Worm (Caenorhabditis elegans) whole organism, L4 larva: Measurements from ENCODE around the gene T08A11.1.

Experiments used
- F10B5.3 ChIP-seq: sonication (generic microtip); optimal IDR thresholded peaks from 2 replicates; lab custom pipeline; 2016; ENCODE audit warnings: mild to moderate bottlenecking, missing genetic modification characterization, missing compliant biosample characterization
- F26F4.8 ChIP-seq: fragments of 200-800 bp; sonication (Bioruptor generic); conservative IDR thresholded peaks from 2 replicates; pipeline ENCODE4 v1.3.6; 2022; ENCODE audit warnings: missing genetic modification characterization, missing compliant biosample characterization
- R02D3.7 ChIP-seq: fragments of 150-350 bp; sonication (generic microtip); optimal IDR thresholded peaks from 3 replicates; lab custom pipeline; 2014; ENCODE audit warnings: missing biosample characterization, missing genetic modification characterization
- T26A8.4 ChIP-seq: fragments of 200-800 bp; sonication (Bioruptor generic); IDR thresholded peaks from 2 replicates; pipeline ENCODE4 v1.3.6; 2022; ENCODE audit warnings: missing genetic modification characterization, missing compliant biosample characterization
- Y5F2A.4 ChIP-seq: fragments of 200-800 bp; sonication (Bioruptor generic); optimal IDR thresholded peaks from 2 replicates; lab custom pipeline; 2018; ENCODE audit warnings: mild to moderate bottlenecking, missing genetic modification characterization, missing compliant biosample characterization
- Y75B8A.6 ChIP-seq: fragments of 200-800 bp; sonication (Bioruptor generic); IDR thresholded peaks from 2 replicates; pipeline ENCODE4 v1.3.6; 2022; ENCODE audit warnings: missing genetic modification reagents, missing genetic modification characterization, missing compliant biosample characterization
- aha-1 ChIP-seq: fragments of 150-350 bp; peaks from one replicate; lab custom pipeline; 2014; ENCODE audit warnings: missing biosample characterization, missing genetic modification characterization
- attf-4 ChIP-seq: sonication (generic microtip); optimal IDR thresholded peaks from 3 replicates; lab custom pipeline; 2017; ENCODE audit warnings: missing biosample characterization, missing genetic modification characterization
- ceh-20 ChIP-seq: fragments of 200-800 bp; sonication (Bioruptor generic); IDR thresholded peaks from 2 replicates; pipeline ENCODE4 v1.3.6; 2022; ENCODE audit warnings: missing genetic modification reagents, missing genetic modification characterization, missing compliant biosample characterization
- ces-1 ChIP-seq: fragments of 150-350 bp; sonication (generic microtip); optimal IDR thresholded peaks from 4 replicates; lab custom pipeline; 2014; ENCODE audit warnings: missing biosample characterization, missing genetic modification reagents, missing genetic modification characterization
- dmd-6 ChIP-seq: fragments of 200-800 bp; sonication (Bioruptor generic); IDR thresholded peaks from 2 replicates; pipeline ENCODE4 v1.3.6; 2022; ENCODE audit warnings: missing genetic modification reagents, missing genetic modification characterization, missing compliant biosample characterization
- dmd-8 ChIP-seq: fragments of 200-800 bp; sonication (Bioruptor generic); IDR thresholded peaks from 2 replicates; pipeline ENCODE4 v1.3.6; 2022; ENCODE audit warnings: missing genetic modification characterization, missing compliant biosample characterization
- dpl-1 ChIP-seq: fragments of 150-350 bp; optimal IDR thresholded peaks from 2 replicates; lab custom pipeline; 2014; ENCODE audit warnings: missing biosample characterization, missing genetic modification reagents, missing genetic modification characterization
- duxl-1 ChIP-seq: sonication (generic microtip); optimal IDR thresholded peaks from 2 replicates; lab custom pipeline; 2016; ENCODE audit warnings: mild to moderate bottlenecking, missing genetic modification characterization, moderate library complexity, missing compliant biosample characterization; ENCODE audit not compliant: poor library complexity
- dve-1 ChIP-seq: sonication (generic microtip); optimal IDR thresholded peaks from 2 replicates; lab custom pipeline; 2017; ENCODE audit warnings: antibody characterized with exemption, mild to moderate bottlenecking, missing genetic modification characterization, missing compliant biosample characterization; ENCODE audit not compliant: insufficient read depth
- egl-43 ChIP-seq: fragments of 200-800 bp; sonication (Bioruptor generic); IDR thresholded peaks from 2 replicates; pipeline ENCODE4 v1.3.6; 2022; ENCODE audit warnings: missing genetic modification reagents, missing genetic modification characterization, missing compliant biosample characterization
- fkh-10 ChIP-seq: fragments of 150-350 bp; optimal IDR thresholded peaks from 2 replicates; lab custom pipeline; 2014; ENCODE audit warnings: missing biosample characterization, missing genetic modification reagents, missing genetic modification characterization
- fos-1 ChIP-seq: fragments of 150-350 bp; optimal IDR thresholded peaks from 2 replicates; lab custom pipeline; 2014; ENCODE audit warnings: missing biosample characterization, missing genetic modification characterization
- gei-8 ChIP-seq: fragments of 200-800 bp; sonication (Bioruptor generic); optimal IDR thresholded peaks from 2 replicates; lab custom pipeline; 2018; ENCODE audit warnings: mild to moderate bottlenecking, missing genetic modification characterization, missing compliant biosample characterization
- hlh-11 ChIP-seq: fragments of 200-800 bp; sonication (Bioruptor generic); optimal IDR thresholded peaks from 2 replicates; lab custom pipeline; 2018; ENCODE audit warnings: mild to moderate bottlenecking, missing genetic modification characterization, missing compliant biosample characterization
- hlh-30 ChIP-seq: sonication (generic microtip); optimal IDR thresholded peaks from 2 replicates; lab custom pipeline; 2017; ENCODE audit warnings: antibody characterized with exemption, mild to moderate bottlenecking, missing genetic modification characterization, missing compliant biosample characterization; ENCODE audit not compliant: insufficient read depth
- jun-1 ChIP-seq: fragments of 150-350 bp; optimal IDR thresholded peaks from 2 replicates; lab custom pipeline; 2014; ENCODE audit warnings: missing biosample characterization, missing genetic modification reagents, missing genetic modification characterization
- lim-7 ChIP-seq: fragments of 200-800 bp; sonication (Bioruptor generic); IDR thresholded peaks from 2 replicates; pipeline ENCODE4 v1.3.6; 2022; ENCODE audit warnings: missing genetic modification characterization, missing compliant biosample characterization
- lin-13 ChIP-seq: fragments of 150-350 bp; optimal IDR thresholded peaks from 2 replicates; lab custom pipeline; 2014; ENCODE audit warnings: missing biosample characterization, missing genetic modification reagents, missing genetic modification characterization
- lin-15B ChIP-seq: fragments of 150-350 bp; sonication (generic microtip); optimal IDR thresholded peaks from 3 replicates; lab custom pipeline; 2014; ENCODE audit warnings: missing biosample characterization, missing genetic modification characterization
- lin-29 ChIP-seq: fragments of 200-800 bp; sonication (Bioruptor generic); IDR thresholded peaks from 2 replicates; pipeline ENCODE4 v1.3.6; 2022; ENCODE audit warnings: missing genetic modification reagents, missing genetic modification characterization, missing compliant biosample characterization
- lin-38 ChIP-seq: fragments of 200-800 bp; sonication (Bioruptor generic); IDR thresholded peaks from 2 replicates; pipeline ENCODE4 v1.3.6; 2022; ENCODE audit warnings: missing genetic modification reagents, missing genetic modification characterization, missing compliant biosample characterization
- madf-5 ChIP-seq, 2 experiments: fragments of 200-800 bp; sonication (Bioruptor generic); IDR thresholded peaks; 2 replicates each; pipeline ENCODE4 v1.3.6; 2022; ENCODE audit warnings: missing compliant biosample characterization in 2 of 2, missing genetic modification characterization in 2 of 2
- madf-9 ChIP-seq: fragments of 200-800 bp; sonication (Bioruptor generic); conservative IDR thresholded peaks from 2 replicates; pipeline ENCODE4 v1.3.6; 2022; ENCODE audit warnings: missing genetic modification reagents, missing genetic modification characterization, missing compliant biosample characterization
- mep-1 ChIP-seq: fragments of 150-350 bp; sonication (generic microtip); optimal IDR thresholded peaks from 3 replicates; lab custom pipeline; 2014; ENCODE audit warnings: missing biosample characterization, missing genetic modification characterization
- mxl-3 ChIP-seq: fragments of 200-800 bp; sonication (Bioruptor generic); optimal IDR thresholded peaks from 2 replicates; lab custom pipeline; 2018; ENCODE audit warnings: mild to moderate bottlenecking, missing genetic modification characterization, missing compliant biosample characterization
- nhr-102 ChIP-seq: sonication (generic microtip); optimal IDR thresholded peaks from 2 replicates; lab custom pipeline; 2016; ENCODE audit warnings: mild to moderate bottlenecking, missing genetic modification characterization, moderate library complexity, missing compliant biosample characterization
- nhr-11 ChIP-seq: fragments of 150-350 bp; optimal IDR thresholded peaks from 2 replicates; lab custom pipeline; 2014; ENCODE audit warnings: missing biosample characterization, missing genetic modification characterization
- nhr-237 ChIP-seq: sonication (generic microtip); optimal IDR thresholded peaks from 2 replicates; lab custom pipeline; 2017; ENCODE audit warnings: missing biosample characterization, missing genetic modification characterization
- nhr-25 ChIP-seq: sonication (generic microtip); optimal IDR thresholded peaks from 2 replicates; lab custom pipeline; 2017; ENCODE audit warnings: missing genetic modification characterization, mild to moderate bottlenecking, missing compliant biosample characterization, antibody characterized with exemption, moderate library complexity, borderline replicate concordance; ENCODE audit not compliant: insufficient read depth
- nhr-28 ChIP-seq: fragments of 150-350 bp; optimal IDR thresholded peaks from 2 replicates; lab custom pipeline; 2014; ENCODE audit warnings: missing biosample characterization, missing genetic modification characterization
- nhr-77 ChIP-seq: fragments of 150-350 bp; optimal IDR thresholded peaks from 2 replicates; lab custom pipeline; 2014; ENCODE audit warnings: missing biosample characterization, missing genetic modification characterization
- pha-4 ChIP-seq, 2 experiments: fragments of 150-350 bp in 1 of 2; fragments of 200-800 bp in 1 of 2; sonication (Bioruptor generic) in 1 of 2; IDR thresholded peaks in 1 of 2; optimal IDR thresholded peaks in 1 of 2; 2 replicates each; pipeline versions ENCODE4 v1.3.6 to Lab custom; 2014 to 2022; ENCODE audit warnings: missing genetic modification characterization in 2 of 2, missing genetic modification reagents in 2 of 2, missing biosample characterization in 1 of 2, missing compliant biosample characterization in 1 of 2
- php-3 ChIP-seq: fragments of 200-800 bp; sonication (Bioruptor generic); IDR thresholded peaks from 2 replicates; pipeline ENCODE4 v1.3.6; 2022; ENCODE audit warnings: missing genetic modification reagents, missing genetic modification characterization, missing compliant biosample characterization
- saeg-2 ChIP-seq: fragments of 200-800 bp; sonication (Bioruptor generic); IDR thresholded peaks from 2 replicates; pipeline ENCODE4 v1.3.6; 2022; ENCODE audit warnings: missing genetic modification reagents, missing genetic modification characterization, missing compliant biosample characterization
- skn-1 ChIP-seq: fragments of 150-350 bp; optimal IDR thresholded peaks from 2 replicates; lab custom pipeline; 2014; ENCODE audit warnings: missing biosample characterization, missing genetic modification characterization
- spr-1 ChIP-seq: sonication (generic microtip); optimal IDR thresholded peaks from 2 replicates; lab custom pipeline; 2016; ENCODE audit warnings: mild to moderate bottlenecking, missing genetic modification characterization, missing compliant biosample characterization
- spr-3 ChIP-seq: fragments of 200-800 bp; sonication (Bioruptor generic); optimal IDR thresholded peaks from 2 replicates; lab custom pipeline; 2018; ENCODE audit warnings: mild to moderate bottlenecking, missing genetic modification characterization, missing compliant biosample characterization
- tra-1 ChIP-seq: fragments of 200-800 bp; sonication (Bioruptor generic); IDR thresholded peaks from 2 replicates; pipeline ENCODE4 v1.3.6; 2022; ENCODE audit warnings: missing genetic modification reagents, missing genetic modification characterization, missing compliant biosample characterization
- unc-39 ChIP-seq: sonication (generic microtip); optimal IDR thresholded peaks from 2 replicates; lab custom pipeline; 2017; ENCODE audit warnings: missing biosample characterization, missing genetic modification characterization
- unc-62 ChIP-seq, 3 experiments: fragments of 150-350 bp in 1 of 3; sonication (generic microtip); optimal IDR thresholded peaks in 2 of 3; peaks in 1 of 3; 1 replicate in 1 of 3; 2 replicates in 2 of 3; lab custom pipeline; 2014 to 2017; ENCODE audit warnings: missing biosample characterization in 3 of 3, missing genetic modification characterization in 3 of 3, missing genetic modification reagents in 3 of 3, missing genotype in 1 of 3
- vab-7 ChIP-seq: fragments of 200-800 bp; sonication (Bioruptor generic); IDR thresholded peaks from 2 replicates; pipeline ENCODE4 v1.3.6; 2022; ENCODE audit warnings: missing genetic modification reagents, missing genetic modification characterization, missing compliant biosample characterization
- zfp-3 ChIP-seq: fragments of 200-800 bp; sonication (Bioruptor generic); conservative IDR thresholded peaks from 2 replicates; pipeline ENCODE4 v1.3.6; 2022; ENCODE audit warnings: missing genetic modification reagents, missing genetic modification characterization, missing compliant biosample characterization
- zip-11 ChIP-seq: fragments of 200-800 bp; sonication (Bioruptor generic); IDR thresholded peaks from 2 replicates; pipeline ENCODE4 v1.3.6; 2022; ENCODE audit warnings: missing genetic modification characterization, missing compliant biosample characterization

Gene T08A11.1

DNA sequence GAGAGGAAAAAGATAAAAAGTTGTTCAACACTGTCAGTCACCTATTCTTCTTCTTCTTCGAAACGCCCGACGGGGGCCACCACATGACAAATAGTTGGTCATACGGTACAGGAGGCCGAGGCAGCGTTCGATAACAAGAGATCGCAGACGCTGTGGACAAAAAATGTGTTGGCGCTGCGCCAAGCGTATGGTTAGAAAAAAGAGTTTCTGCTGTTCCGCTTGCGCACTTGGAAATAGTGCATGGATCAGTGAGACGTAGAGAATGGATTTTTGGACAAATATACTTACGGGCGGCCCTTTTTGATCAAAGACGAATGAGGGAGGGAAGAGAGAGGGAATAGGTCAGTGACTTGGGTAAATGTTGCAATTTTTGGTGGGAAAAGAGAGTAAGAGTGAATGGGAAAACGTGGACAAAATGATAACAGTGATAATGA is 21.8 kb upstream of the T08A11.1 start (continued):
- TF ChIP-seq fos-1 (tag; lab: Kevin White, UChicago) (no peak), nhr-25 (peak; percentile 80), egl-43 (GFP tag; lab: Robert Waterston, UW) (no peak), mxl-3 (GFP tag; lab: Kevin White, UChicago) (peak; percentile 92), madf-5 (GFP tag; IDR thresholded peaks at IDR 0.05; lab: Robert Waterston, UW) (peak in 1 of 2 experiments; percentile 76; a peak in 1 of 4 replicates), T26A8.4 (GFP tag; lab: Robert Waterston, UW) (peak; percentile 70), Y75B8A.6 (GFP tag; lab: Robert Waterston, UW) (no peak), zfp-3 (GFP tag; lab: Robert Waterston, UW) (no peak), zip-11 (GFP tag; lab: Robert Waterston, UW) (no peak), attf-4 (tag; lab: Kevin White, UChicago) (no peak), dpl-1 (peak; percentile 56), ceh-20 (GFP tag; lab: Robert Waterston, UW) (0 out of 2 replicates have a peak, but pooled peaks have one; percentile 33), mep-1 (tag; lab: Kevin White, UChicago) (peak; percentile 87), spr-1 (tag; lab: Kevin White, UChicago) (peak; percentile 68), pha-4 (GFP tag; IDR thresholded peaks at IDR 0.05; lab: Robert Waterston, UW) (peak; percentile 65), pha-4 (tag; optimal IDR thresholded peaks at IDR 0.05; lab: Kevin White, UChicago) (peak; percentile 16), lim-7 (GFP tag; lab: Robert Waterston, UW) (no peak), R02D3.7 (tag; lab: Kevin White, UChicago) (no peak), nhr-237 (no peak), dmd-8 (GFP tag; lab: Robert Waterston, UW) (no peak), hlh-30 (peak; percentile 96), F10B5.3 (tag; lab: Kevin White, UChicago) (no peak), unc-39 (no peak), nhr-28 (peak; percentile 79), fkh-10 (no peak), saeg-2 (GFP tag; lab: Robert Waterston, UW) (peak; percentile 71; the same call in 1 of the 2 replicates), skn-1 (no peak), duxl-1 (peak; percentile 32), F26F4.8 (GFP tag; lab: Robert Waterston, UW) (no peak), unc-62 (GFP tag; optimal IDR thresholded peaks at IDR 0.05 in 1 of 2; lab: Kevin White, UChicago) (peak in 1 of 2 experiments; percentile 98), unc-62 (tag; optimal IDR thresholded peaks at IDR 0.05; lab: Kevin White, UChicago) (no peak), lin-15B (tag; lab: Kevin White, UChicago) (no peak), tra-1 (GFP tag; lab: Robert Waterston, UW) (peak; percentile 65; the same call in 1 of the 2 replicates), lin-13 (GFP tag; lab: Kevin White, UChicago) (no peak), nhr-77 (tag; lab: Kevin White, UChicago) (peak; percentile 56), Y5F2A.4 (GFP tag; lab: Kevin White, UChicago) (no peak), hlh-11 (peak; percentile 97), madf-9 (GFP tag; lab: Robert Waterston, UW) (0 out of 2 replicates have a peak, but pooled peaks have one; percentile 52), dve-1 (tag; lab: Kevin White, UChicago) (peak; percentile 85), aha-1 (tag; lab: Kevin White, UChicago) (peak; percentile 87), spr-3 (no peak), php-3 (GFP tag; lab: Robert Waterston, UW) (0 out of 2 replicates have a peak, but pooled peaks have one; percentile 31), gei-8 (GFP tag; lab: Kevin White, UChicago) (peak; percentile 53), nhr-11 (tag; lab: Kevin White, UChicago) (peak; percentile 30), ces-1 (no peak), jun-1 (tag; lab: Kevin White, UChicago) (peak; percentile 8), dmd-6 (GFP tag; lab: Robert Waterston, UW) (peak; percentile 88), nhr-102 (tag; lab: Kevin White, UChicago) (peak; percentile 73), vab-7 (GFP tag; lab: Robert Waterston, UW) (no peak), lin-38 (GFP tag; lab: Robert Waterston, UW) (peak; percentile 41; the same call in 1 of the 2 replicates), lin-29 (peak; percentile 71)
